Fruit fly (Drosophila melanogaster) whole organism, prepupa: Measurements from ENCODE around the gene blp.

Experiments
- CG11762 ChIP-seq: fragments of 200-800 bp; sonication (Bioruptor generic); optimal IDR thresholded peaks from 3 replicates; lab custom pipeline; 2016; ENCODE audit warnings: missing biosample characterization, missing genetic modification characterization; ENCODE audit not compliant: insufficient read depth
- CG11902 ChIP-seq: fragments of 200-800 bp; sonication (Bioruptor generic); optimal IDR thresholded peaks from 3 replicates; lab custom pipeline; 2016; ENCODE audit warnings: missing biosample characterization, missing genetic modification characterization
- CG1621 ChIP-seq: fragments of 200-800 bp; sonication (Bioruptor generic); optimal IDR thresholded peaks from 3 replicates; lab custom pipeline; 2018; ENCODE audit warnings: missing biosample characterization, mild to moderate bottlenecking, missing genetic modification characterization
- CG16779 ChIP-seq: fragments of 200-800 bp; sonication (Bioruptor generic); optimal IDR thresholded peaks from 3 replicates; lab custom pipeline; 2017; ENCODE audit warnings: missing biosample characterization, mild to moderate bottlenecking, missing genetic modification characterization
- CG31627 ChIP-seq: fragments of 200-800 bp; sonication (Bioruptor generic); optimal IDR thresholded peaks from 3 replicates; lab custom pipeline; 2016; ENCODE audit warnings: missing biosample characterization, missing genetic modification characterization
- CG34406 ChIP-seq: fragments of 200-800 bp; sonication (Bioruptor generic); optimal IDR thresholded peaks from 3 replicates; lab custom pipeline; 2016; ENCODE audit warnings: missing biosample characterization, missing genetic modification characterization
- CG4318 ChIP-seq: fragments of 200-800 bp; sonication (Bioruptor generic); optimal IDR thresholded peaks from 3 replicates; lab custom pipeline; 2017; ENCODE audit warnings: missing biosample characterization, mild to moderate bottlenecking, missing genetic modification characterization
- CG6163 ChIP-seq: fragments of 200-800 bp; sonication (Bioruptor generic); IDR thresholded peaks from 3 replicates; pipeline ENCODE4 v1.3.6; 2022; ENCODE audit warnings: missing biosample characterization, missing genetic modification characterization
- CG6276 ChIP-seq: fragments of 200-800 bp; sonication (Bioruptor generic); optimal IDR thresholded peaks from 2 replicates; lab custom pipeline; 2017; ENCODE audit warnings: missing biosample characterization, mild to moderate bottlenecking, missing genetic modification characterization
- CG6792 ChIP-seq: fragments of 200-800 bp; sonication (Bioruptor generic); optimal IDR thresholded peaks from 3 replicates; lab custom pipeline; 2016; ENCODE audit warnings: missing biosample characterization, missing genetic modification characterization
- CG6808 ChIP-seq: fragments of 200-800 bp; sonication (Bioruptor generic); optimal IDR thresholded peaks from 3 replicates; lab custom pipeline; 2017; ENCODE audit warnings: missing biosample characterization, missing genetic modification characterization, mild to moderate bottlenecking, moderate library complexity, missing genetic modification reagents
- CG6854 ChIP-seq: fragments of 200-800 bp; sonication (Bioruptor generic); optimal IDR thresholded peaks from 2 replicates; lab custom pipeline; 2017; ENCODE audit warnings: missing biosample characterization, mild to moderate bottlenecking, missing genetic modification characterization
- CG7368 ChIP-seq: fragments of 200-800 bp; sonication (Bioruptor generic); optimal IDR thresholded peaks from 3 replicates; lab custom pipeline; 2016; ENCODE audit warnings: missing biosample characterization, missing genetic modification characterization
- CG8119 ChIP-seq: fragments of 200-800 bp; sonication (Bioruptor generic); IDR thresholded peaks from 3 replicates; pipeline ENCODE4 v1.3.6; 2022; ENCODE audit warnings: missing biosample characterization, missing genetic modification characterization
- CG8632 ChIP-seq: fragments of 200-800 bp; sonication (Bioruptor generic); optimal IDR thresholded peaks from 3 replicates; lab custom pipeline; 2016; ENCODE audit warnings: missing biosample characterization, missing genetic modification characterization
- CG9139 ChIP-seq: fragments of 200-800 bp; sonication (Bioruptor generic); optimal IDR thresholded peaks from 3 replicates; lab custom pipeline; 2017; ENCODE audit warnings: missing biosample characterization, mild to moderate bottlenecking, missing genetic modification characterization
- Eip75B ChIP-seq: fragments of 200-800 bp; sonication (Bioruptor generic); optimal IDR thresholded peaks from 3 replicates; lab custom pipeline; 2016; ENCODE audit warnings: missing biosample characterization, missing genetic modification characterization
- Eip78C ChIP-seq: fragments of 200-800 bp; sonication (Bioruptor generic); peaks from one replicate; lab custom pipeline; 2016; ENCODE audit warnings: missing biosample characterization, missing genetic modification characterization
- Eip93F ChIP-seq: fragments of 200-800 bp; sonication (Bioruptor generic); optimal IDR thresholded peaks from 2 replicates; lab custom pipeline; 2016; ENCODE audit warnings: missing biosample characterization, mild to moderate bottlenecking, missing genetic modification characterization
- Gug ChIP-seq: fragments of 200-800 bp; sonication (Bioruptor generic); IDR thresholded peaks from 2 replicates; pipeline ENCODE4 v1.3.6; 2022; ENCODE audit warnings: missing biosample characterization, missing genetic modification characterization
- Hr39 ChIP-seq: fragments of 200-800 bp; sonication (Bioruptor generic); optimal IDR thresholded peaks from 2 replicates; lab custom pipeline; 2016; ENCODE audit warnings: missing biosample characterization, missing genetic modification characterization
- Hr4 ChIP-seq: fragments of 200-800 bp; sonication (Bioruptor generic); optimal IDR thresholded peaks from 3 replicates; lab custom pipeline; 2016; ENCODE audit warnings: missing biosample characterization, missing genetic modification characterization
- OdsH ChIP-seq: fragments of 200-800 bp; sonication (Bioruptor generic); optimal IDR thresholded peaks from 3 replicates; lab custom pipeline; 2016; ENCODE audit warnings: missing biosample characterization, missing genetic modification characterization
- Smox ChIP-seq: fragments of 200-800 bp; sonication (Bioruptor generic); optimal IDR thresholded peaks from 3 replicates; lab custom pipeline; 2016; ENCODE audit warnings: missing biosample characterization, missing genetic modification characterization
- Sox102F ChIP-seq: fragments of 200-800 bp; sonication (Bioruptor generic); optimal IDR thresholded peaks from 2 replicates; lab custom pipeline; 2016; ENCODE audit warnings: missing biosample characterization, mild to moderate bottlenecking, missing genetic modification characterization
- Sox14 ChIP-seq: fragments of 200-800 bp; sonication (Bioruptor generic); optimal IDR thresholded peaks from 3 replicates; lab custom pipeline; 2016; ENCODE audit warnings: missing biosample characterization, missing genetic modification characterization
- acj6 ChIP-seq: fragments of 200-800 bp; sonication (Bioruptor generic); optimal IDR thresholded peaks from 3 replicates; lab custom pipeline; 2016; ENCODE audit warnings: missing biosample characterization, missing genetic modification characterization
- cyc ChIP-seq: fragments of 200-800 bp; sonication (Bioruptor generic); optimal IDR thresholded peaks from 3 replicates; lab custom pipeline; 2016; ENCODE audit warnings: missing biosample characterization, missing genetic modification characterization
- dac ChIP-seq: fragments of 200-800 bp; sonication (Bioruptor generic); optimal IDR thresholded peaks from 2 replicates; lab custom pipeline; 2017; ENCODE audit warnings: missing biosample characterization, mild to moderate bottlenecking, missing genetic modification characterization
- dsx ChIP-seq: fragments of 200-800 bp; optimal IDR thresholded peaks from 3 replicates; lab custom pipeline; 2019; ENCODE audit warnings: missing biosample characterization, mild to moderate bottlenecking, missing genetic modification characterization, moderate library complexity; ENCODE audit not compliant: poor library complexity, severe bottlenecking
- eg ChIP-seq: fragments of 200-800 bp; sonication (Bioruptor generic); IDR thresholded peaks from 3 replicates; pipeline ENCODE4 v1.3.6; 2022; ENCODE audit warnings: missing biosample characterization, missing genetic modification characterization
- fd59A ChIP-seq: fragments of 200-800 bp; sonication (Bioruptor generic); optimal IDR thresholded peaks from 2 replicates; lab custom pipeline; 2017; ENCODE audit warnings: missing biosample characterization, mild to moderate bottlenecking, missing genetic modification characterization, missing genetic modification reagents
- fd85E ChIP-seq: fragments of 200-800 bp; sonication (Bioruptor generic); optimal IDR thresholded peaks from 3 replicates; lab custom pipeline; 2016; ENCODE audit warnings: missing biosample characterization, missing genetic modification characterization
- fkh ChIP-seq: fragments of 200-800 bp; sonication (Bioruptor generic); optimal IDR thresholded peaks from 3 replicates; lab custom pipeline; 2017; ENCODE audit warnings: missing biosample characterization, mild to moderate bottlenecking, missing genetic modification characterization, moderate library complexity
- net ChIP-seq: fragments of 200-800 bp; sonication (Bioruptor generic); optimal IDR thresholded peaks from 3 replicates; lab custom pipeline; 2016; ENCODE audit warnings: missing biosample characterization, missing genetic modification characterization
- pdm3 ChIP-seq: fragments of 200-800 bp; sonication (Bioruptor generic); optimal IDR thresholded peaks from 3 replicates; lab custom pipeline; 2016; ENCODE audit warnings: missing biosample characterization, missing genetic modification characterization
- salr ChIP-seq, 2 experiments: fragments of 200-800 bp; sonication (Bioruptor generic); optimal IDR thresholded peaks; 3 replicates each; lab custom pipeline; 2016 to 2018; ENCODE audit warnings: missing biosample characterization in 2 of 2, missing genetic modification characterization in 2 of 2, mild to moderate bottlenecking in 1 of 2
- spab ChIP-seq: fragments of 200-800 bp; sonication (Bioruptor generic); optimal IDR thresholded peaks from 2 replicates; lab custom pipeline; 2017; ENCODE audit warnings: missing biosample characterization, mild to moderate bottlenecking, missing genetic modification characterization, missing genetic modification reagents
- ss ChIP-seq, 2 experiments: fragments of 200-800 bp; sonication (Bioruptor generic); optimal IDR thresholded peaks; 2 replicates in 1 of 2; 3 replicates in 1 of 2; lab custom pipeline; 2017 to 2018; ENCODE audit warnings: mild to moderate bottlenecking in 2 of 2, missing biosample characterization in 2 of 2, missing genetic modification characterization in 2 of 2, moderate library complexity in 1 of 2
- svp ChIP-seq: fragments of 200-800 bp; sonication (Bioruptor generic); peaks from one replicate; lab custom pipeline; 2016; ENCODE audit warnings: missing biosample characterization, missing genetic modification characterization
- topi ChIP-seq: fragments of 200-800 bp; sonication (Bioruptor generic); optimal IDR thresholded peaks from 3 replicates; lab custom pipeline; 2016; ENCODE audit warnings: missing biosample characterization, missing genetic modification characterization

The blp gene

DNA sequence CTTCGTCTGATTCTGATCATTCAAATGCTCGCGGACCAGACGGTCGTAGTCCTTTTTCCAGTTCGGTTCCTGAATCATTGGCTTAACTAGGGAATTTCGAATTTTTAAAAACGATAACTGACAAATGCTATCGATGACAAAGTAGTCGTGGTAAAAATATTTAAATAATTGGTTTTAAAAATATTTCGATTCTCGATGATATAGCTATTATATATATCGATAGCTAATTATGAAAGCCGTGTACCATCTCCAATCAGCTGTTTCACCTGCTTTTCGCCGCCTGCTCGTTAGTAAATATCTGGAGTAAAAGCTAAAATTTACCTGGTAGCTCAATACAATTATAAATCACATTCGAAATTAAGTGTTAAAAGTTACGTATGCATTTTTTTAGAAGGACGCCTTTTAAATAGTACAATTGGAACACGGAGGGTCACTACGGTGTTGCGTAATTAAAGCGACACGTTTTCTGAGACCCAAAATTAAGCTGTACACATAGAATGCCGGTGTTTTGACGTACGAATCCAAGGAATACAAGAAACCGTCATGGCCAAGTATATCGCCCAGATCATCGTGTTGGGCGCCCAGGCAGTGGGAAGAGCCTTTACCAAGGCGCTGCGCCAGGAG, at the start of gene blp, which contains the start of gene CG5478:
Gene blp, plus strand, starts transcription at position 239 of the 624 bp plus-strand sequence.
Gene CG5478, minus strand, starts transcription at position 126 of the 624 bp plus-strand sequence.
- TF ChIP-seq fkh (GFP tag; lab: Kevin White, UChicago) (peak; percentile 37), Eip75B (GFP tag; lab: Kevin White, UChicago) (no peak), topi (no peak), net (GFP tag; lab: Kevin White, UChicago) (no peak), CG6276 (GFP tag; lab: Kevin White, UChicago) (no peak), fd59A (no peak), Eip78C (GFP tag; lab: Kevin White, UChicago) (peak; percentile 8), CG6792 (GFP tag; lab: Kevin White, UChicago) (no peak), CG31627 (GFP tag; lab: Kevin White, UChicago) (no peak), CG6808 (peak; percentile 73), acj6 (no peak), Gug (no peak), CG11902 (GFP tag; lab: Kevin White, UChicago) (no peak), Hr39 (no peak)

DNA sequence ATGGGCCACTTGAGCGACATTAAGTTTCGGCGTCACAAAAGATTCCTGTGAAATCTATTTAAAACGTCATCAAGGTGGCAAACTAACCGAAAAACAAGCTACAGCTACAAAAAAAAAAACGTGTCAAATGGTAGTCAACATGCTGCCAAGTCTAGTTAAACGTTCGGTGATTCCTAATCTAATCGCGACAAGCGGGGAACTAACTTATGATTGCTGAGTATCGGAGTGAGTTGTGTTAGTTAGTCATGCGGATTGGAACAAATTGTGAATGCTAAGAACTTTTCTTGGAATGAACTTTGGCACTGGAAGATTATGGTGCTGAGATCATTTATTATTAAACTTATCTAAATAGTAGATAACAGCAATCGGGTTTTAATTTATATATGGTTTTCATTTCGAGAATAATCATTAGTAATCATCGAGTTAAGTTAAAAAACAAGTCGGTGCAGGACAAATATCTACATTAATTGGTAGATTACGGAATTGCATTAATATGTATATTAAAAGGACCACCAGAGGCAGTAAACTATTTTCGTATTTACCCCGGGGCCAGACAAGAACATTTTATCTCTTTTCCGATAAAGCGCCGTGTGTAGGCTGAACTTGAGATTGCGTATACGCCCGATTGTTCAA, 42.3 kb upstream of the blp start:
- TF ChIP-seq CG6276 (GFP tag; lab: Kevin White, UChicago) (no peak), dsx (GFP tag; lab: Kevin White, UChicago) (no peak), Sox102F (GFP tag; lab: Kevin White, UChicago) (no peak), fd85E (GFP tag; lab: Kevin White, UChicago) (no peak)

DNA sequence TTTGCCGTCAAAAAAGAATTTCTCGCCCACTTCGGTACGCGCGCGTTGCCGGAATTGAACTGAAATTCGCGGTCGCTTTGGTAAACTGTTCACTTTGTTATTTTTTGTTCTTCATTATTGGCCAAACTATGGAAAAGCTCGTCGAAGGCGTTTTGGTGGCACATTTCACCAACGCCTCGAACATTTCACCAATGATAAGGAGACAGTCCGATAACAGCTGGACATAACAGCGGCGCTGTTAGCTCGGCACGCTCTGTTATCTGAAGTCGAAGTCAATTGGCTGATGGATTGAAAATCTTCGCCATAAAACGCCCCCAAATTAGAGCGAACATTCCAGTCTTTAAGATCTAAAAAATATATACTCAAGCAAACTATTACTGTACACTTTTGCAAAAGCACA, 37.7 kb upstream of the blp start, which contains the start of gene CG14877:
Gene CG14877, minus strand, starts transcription at position 101 of the 400 bp plus-strand sequence.
- TF ChIP-seq pdm3 (GFP tag; lab: Kevin White, UChicago) (no peak), CG7368 (no peak), spab (GFP tag; lab: Kevin White, UChicago) (no peak), CG1621 (tag; lab: Kevin White, UChicago) (no peak), eg (no peak), CG8632 (no peak), CG6854 (GFP tag; lab: Kevin White, UChicago) (no peak), salr (GFP tag; optimal IDR thresholded peaks at IDR 0.05; lab: Kevin White, UChicago) (no peak), OdsH (GFP tag; lab: Kevin White, UChicago) (no peak)
- TF ChIP-seq, all 60 proteins: peak for 0

DNA sequence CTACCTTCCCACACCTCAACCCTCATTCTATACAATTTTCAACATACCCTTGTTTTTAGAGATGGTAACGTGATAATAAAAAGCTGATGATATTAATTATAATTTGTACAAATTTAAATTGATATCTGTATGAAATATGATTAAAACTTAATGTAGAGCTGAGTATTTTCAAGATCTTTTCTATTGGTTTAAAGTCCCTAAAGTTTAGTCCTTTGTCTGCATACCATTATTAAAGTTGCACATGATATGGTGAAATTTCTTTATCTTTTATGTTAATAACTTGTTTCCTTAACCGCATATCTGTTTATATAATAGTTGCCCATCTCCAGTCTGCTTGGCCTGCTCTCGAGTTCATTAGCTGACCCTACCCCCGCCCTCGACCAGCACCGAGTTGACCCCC, 35.3 kb upstream of the blp start:
- TF ChIP-seq topi = no peak
- TF ChIP-seq fkh (GFP tag; lab: Kevin White, UChicago) = no peak
- no peak for TF ChIP-seq spab (GFP tag; lab: Kevin White, UChicago)
- no peak for TF ChIP-seq eg
- TF ChIP-seq CG8119 (GFP tag; lab: Robert Waterston, UW) = no peak; the same call in 2 of the 3 replicates
- no peak for TF ChIP-seq CG11762 (GFP tag; lab: Kevin White, UChicago)
- TF ChIP-seq fd85E (GFP tag; lab: Kevin White, UChicago) = no peak
- no peak for TF ChIP-seq CG7368
- TF ChIP-seq Sox102F (GFP tag; lab: Kevin White, UChicago) = no peak
- no peak for TF ChIP-seq CG9139 (GFP tag; lab: Kevin White, UChicago)
- TF ChIP-seq CG16779 = no peak
- no peak for TF ChIP-seq CG6163
- peak; percentile 4 for TF ChIP-seq Eip75B (GFP tag; lab: Kevin White, UChicago)
- TF ChIP-seq CG4318 (GFP tag; lab: Kevin White, UChicago) = no peak
- no peak for TF ChIP-seq ss (GFP tag; optimal IDR thresholded peaks at IDR 0.05; lab: Kevin White, UChicago)
- no peak for TF ChIP-seq Sox14 (GFP tag; lab: Kevin White, UChicago)
- peak; percentile 5 for TF ChIP-seq acj6
- TF ChIP-seq Hr4 = peak; percentile 11
- no peak for TF ChIP-seq Eip93F (GFP tag; lab: Kevin White, UChicago)
- no peak for TF ChIP-seq CG1621 (tag; lab: Kevin White, UChicago)
- peak in 1 of 2 experiments; percentile 13 for TF ChIP-seq salr (GFP tag; optimal IDR thresholded peaks at IDR 0.05; lab: Kevin White, UChicago)
- TF ChIP-seq CG11902 (GFP tag; lab: Kevin White, UChicago) = no peak
- TF ChIP-seq CG34406 (GFP tag; lab: Kevin White, UChicago) = no peak
- TF ChIP-seq Gug = no peak
- TF ChIP-seq dac = no peak
- TF ChIP-seq net (GFP tag; lab: Kevin White, UChicago) = no peak
- no peak for TF ChIP-seq CG31627 (GFP tag; lab: Kevin White, UChicago)
- TF ChIP-seq Eip78C (GFP tag; lab: Kevin White, UChicago) = peak; percentile 74
- TF ChIP-seq Smox (GFP tag; lab: Kevin White, UChicago) = peak; percentile 20
- no peak for TF ChIP-seq cyc (GFP tag; lab: Kevin White, UChicago)
- peak; percentile 22 for TF ChIP-seq OdsH (GFP tag; lab: Kevin White, UChicago)
- TF ChIP-seq CG6792 (GFP tag; lab: Kevin White, UChicago) = no peak
- TF ChIP-seq svp = peak; percentile 72
- no peak for TF ChIP-seq CG8632
